Worm (Caenorhabditis elegans): ENCODE data around the gene idpa-3.

idpa-3 gene

DNA sequence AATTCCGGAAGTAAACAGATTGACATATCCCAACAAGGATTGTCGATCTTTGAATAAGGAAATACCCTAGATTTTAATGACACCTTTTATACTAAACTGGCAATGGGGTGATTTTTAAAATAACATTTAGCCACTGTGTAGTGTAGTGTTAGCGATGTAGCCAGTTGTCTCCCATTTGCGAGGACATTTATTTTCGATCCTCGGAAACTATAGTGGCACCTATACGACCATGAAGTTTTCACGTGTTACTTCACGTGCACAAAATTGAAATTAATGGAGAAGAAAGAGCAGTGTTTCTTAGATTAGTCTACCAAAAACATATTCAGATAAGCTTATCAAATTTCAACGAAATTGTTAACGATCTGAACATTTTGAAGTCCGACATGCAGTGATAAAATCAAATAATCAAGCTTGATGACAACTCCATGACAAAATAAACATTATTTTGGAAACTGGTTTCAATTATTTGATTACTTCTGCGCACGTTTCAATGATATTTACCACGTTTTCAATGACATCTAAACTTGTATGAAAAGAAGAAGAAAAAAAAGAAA, 2.9 kb upstream of the idpa-3 start, which contains the start of gene R07E3.4:
TSS of gene R07E3.4 (minus strand) at position 51 of the 554 bp plus-strand sequence.
- no peak for TF ChIP-seq unc-62 (GFP tag; optimal IDR thresholded peaks at IDR 0.05)

- TF ChIP-seq unc-62 (GFP tag; optimal IDR thresholded peaks at IDR 0.05): no peak
Measured at ce11 chrX:10336592-10336991, 354 bp downstream of the idpa-3 start.

ce11 chrX:10338100-10338499, 1.9 kb downstream of the idpa-3 start, which contains the start of gene cut-5:
Gene cut-5 (minus strand): TSS chrX:10338200.
- no peak for TF ChIP-seq unc-62 (GFP tag; optimal IDR thresholded peaks at IDR 0.05)

- no peak for TF ChIP-seq unc-62 (GFP tag; optimal IDR thresholded peaks at IDR 0.05)
Measured at ce11 chrX:10338761-10339160, 2.5 kb downstream of the idpa-3 start.

ce11 chrX:10340044-10340443, 3.8 kb downstream of the idpa-3 start:
- TF ChIP-seq unc-62 (GFP tag; optimal IDR thresholded peaks at IDR 0.05): no peak

DNA sequence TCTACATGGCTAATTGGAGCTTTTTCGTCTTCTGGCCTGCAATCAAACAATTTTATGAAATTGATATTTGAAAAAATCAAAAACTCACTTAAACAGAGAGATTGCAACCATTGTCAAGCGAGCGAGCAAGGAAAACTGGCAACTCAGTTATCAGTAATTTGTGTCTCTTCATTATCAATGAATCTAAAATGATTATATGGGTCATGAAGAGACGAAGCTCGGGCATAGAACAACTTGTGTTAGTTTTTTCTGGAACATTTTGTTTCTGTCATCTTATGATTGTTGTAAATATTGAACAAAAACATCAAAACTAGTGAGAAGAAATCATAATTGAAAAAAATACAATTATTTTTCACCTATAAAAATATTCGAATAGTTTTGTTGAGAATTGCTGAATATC, 4.7 kb downstream of the idpa-3 start, which contains the start of gene R07E3.1:
TSS of gene R07E3.1 (minus strand) at position 176 of the 400 bp plus-strand sequence.
- TF ChIP-seq unc-62 (GFP tag; optimal IDR thresholded peaks at IDR 0.05): no peak

DNA sequence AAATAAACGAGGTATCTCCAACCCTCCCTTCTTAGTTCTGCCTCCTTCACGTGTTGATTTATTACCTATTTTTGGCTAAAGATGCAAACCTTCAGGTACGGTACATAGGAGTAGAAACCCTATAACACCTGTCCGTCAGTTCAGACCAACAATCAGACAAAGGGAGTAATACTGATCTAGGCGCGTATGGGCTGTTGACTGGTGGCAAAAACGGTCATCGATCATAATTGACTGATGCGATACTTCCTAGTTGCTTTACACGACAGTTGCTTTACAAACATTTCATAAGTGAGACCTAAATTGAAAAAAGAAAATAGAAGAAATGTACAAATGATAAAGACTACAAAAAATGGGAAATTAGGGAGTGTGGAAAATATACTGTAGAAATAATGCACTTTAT, 13.9 kb downstream of the idpa-3 start:
- no peak for TF ChIP-seq unc-62 (GFP tag; optimal IDR thresholded peaks at IDR 0.05)

ce11 chrX:10353857-10354256, 17.6 kb downstream of the idpa-3 start:
- no peak for TF ChIP-seq unc-62 (GFP tag; optimal IDR thresholded peaks at IDR 0.05)

DNA sequence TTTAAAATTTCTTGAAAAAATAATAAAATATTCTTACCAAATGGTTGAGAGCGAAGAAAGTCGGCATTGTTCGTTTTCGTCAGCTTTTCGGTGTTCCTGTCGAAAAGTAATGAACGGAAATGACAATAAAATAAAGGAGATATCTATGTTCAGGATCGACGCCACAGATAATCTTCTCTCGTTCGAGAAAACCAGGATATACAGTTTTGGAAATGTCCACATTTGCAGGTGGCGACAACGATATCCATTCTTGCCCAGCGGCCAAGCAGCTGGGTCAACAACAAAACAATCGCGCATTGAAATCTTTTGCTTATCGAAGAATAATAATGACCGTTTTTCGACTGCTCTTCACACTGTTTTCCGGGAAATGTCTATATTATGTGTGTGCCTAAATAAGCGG, 19.4 kb downstream of the idpa-3 start, which contains the start of gene R07E3.7:
TSS of gene R07E3.7 (minus strand) at position 101 of the 400 bp plus-strand sequence.
- TF ChIP-seq unc-62 (GFP tag; optimal IDR thresholded peaks at IDR 0.05): no peak

DNA sequence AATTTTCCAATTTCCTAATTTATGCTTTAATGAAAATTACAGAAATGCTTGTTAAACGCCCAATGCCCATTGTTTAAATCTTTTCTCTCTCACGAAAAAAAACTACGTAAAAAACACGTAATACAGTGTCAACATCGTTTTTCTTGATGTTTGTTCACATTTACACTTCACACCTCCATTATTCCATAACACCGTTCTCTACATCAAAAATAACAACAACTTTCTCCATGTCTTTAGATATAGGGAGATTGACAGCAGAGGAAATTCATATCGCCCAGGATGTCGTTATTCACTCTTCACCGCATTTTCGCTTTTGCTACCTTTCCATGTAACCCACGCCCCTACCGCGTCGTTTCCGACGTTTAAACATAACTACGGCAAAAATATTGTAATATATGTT, 21.8 kb downstream of the idpa-3 start, which contains the start of gene efhc-1:
TSS of gene efhc-1 (plus strand) at position 301 of the 400 bp plus-strand sequence.
- no peak for TF ChIP-seq unc-62 (GFP tag; optimal IDR thresholded peaks at IDR 0.05)

- TF ChIP-seq unc-62 (GFP tag; optimal IDR thresholded peaks at IDR 0.05): no peak
Measured at ce11 chrX:10372556-10372955, 36.3 kb downstream of the idpa-3 start, which contains the start of gene Y49A10A.2. Gene Y49A10A.2 (minus strand): TSS chrX:10372664.

ce11 chrX:10373581-10373980, 37.3 kb downstream of the idpa-3 start:
- TF ChIP-seq unc-62 (GFP tag; optimal IDR thresholded peaks at IDR 0.05): no peak

DNA sequence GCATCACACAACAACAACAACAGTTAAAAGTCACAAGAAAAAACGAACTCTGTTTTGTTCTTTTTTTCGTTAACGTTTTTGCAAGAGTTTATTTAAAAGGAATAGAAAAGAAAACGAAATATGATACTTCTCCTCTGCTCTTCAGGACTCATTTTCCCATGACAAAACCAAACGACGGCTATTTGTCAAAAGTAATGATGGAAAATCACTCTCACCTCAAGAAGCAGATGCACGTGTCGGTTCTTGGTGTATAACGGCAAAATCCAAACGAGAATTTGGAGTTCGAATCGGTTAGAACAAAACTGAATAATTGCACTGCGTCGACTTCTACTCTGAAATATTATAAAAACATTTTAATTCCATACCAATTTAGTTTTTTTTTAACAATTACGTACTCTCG, 40.8 kb downstream of the idpa-3 start:
- TF ChIP-seq unc-62 (GFP tag; optimal IDR thresholded peaks at IDR 0.05): no peak

DNA sequence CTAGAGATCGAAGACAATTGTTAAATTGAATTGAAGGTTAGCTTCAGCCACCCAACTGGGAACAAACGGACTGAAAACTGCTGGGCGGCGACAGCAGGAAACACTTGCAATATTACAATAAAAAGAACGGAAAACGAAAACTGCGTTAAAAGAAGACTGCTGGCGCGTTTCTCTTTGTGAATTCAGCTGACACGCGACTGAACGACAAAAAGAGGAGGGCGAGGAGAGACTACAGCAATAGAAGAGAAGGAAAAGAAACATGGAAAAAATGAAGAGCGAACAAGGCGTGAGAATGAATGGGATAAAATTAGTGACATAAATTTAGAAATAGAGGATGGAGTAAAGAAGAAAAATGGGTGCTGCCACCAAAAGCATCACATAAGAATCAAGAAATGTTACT, 41.4 kb downstream of the idpa-3 start:
- no peak for TF ChIP-seq unc-62 (GFP tag; optimal IDR thresholded peaks at IDR 0.05)

DNA sequence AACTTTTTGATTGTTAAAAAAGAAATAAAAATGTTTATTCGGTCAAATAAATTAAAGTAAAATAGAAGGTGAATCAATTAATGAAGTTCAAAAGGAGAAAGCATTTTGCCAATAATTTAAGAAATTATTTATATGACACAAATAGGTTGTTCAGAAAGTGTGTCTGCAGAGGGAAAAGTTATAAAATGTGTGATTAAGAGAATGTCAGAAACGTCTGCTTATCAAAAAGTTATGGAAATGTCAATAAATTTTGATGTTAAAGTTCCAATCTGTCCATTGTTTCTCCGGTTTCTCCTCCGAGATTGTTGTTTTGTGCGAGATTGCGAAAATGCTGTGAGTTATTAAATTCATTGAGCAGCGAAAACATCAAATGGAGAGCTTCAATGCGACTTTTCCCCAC, 43.4 kb downstream of the idpa-3 start, which contains the start of gene rme-4:
TSS of gene rme-4 (minus strand) at position 168 of the 400 bp plus-strand sequence.
- no peak for TF ChIP-seq unc-62 (GFP tag; optimal IDR thresholded peaks at IDR 0.05)

DNA sequence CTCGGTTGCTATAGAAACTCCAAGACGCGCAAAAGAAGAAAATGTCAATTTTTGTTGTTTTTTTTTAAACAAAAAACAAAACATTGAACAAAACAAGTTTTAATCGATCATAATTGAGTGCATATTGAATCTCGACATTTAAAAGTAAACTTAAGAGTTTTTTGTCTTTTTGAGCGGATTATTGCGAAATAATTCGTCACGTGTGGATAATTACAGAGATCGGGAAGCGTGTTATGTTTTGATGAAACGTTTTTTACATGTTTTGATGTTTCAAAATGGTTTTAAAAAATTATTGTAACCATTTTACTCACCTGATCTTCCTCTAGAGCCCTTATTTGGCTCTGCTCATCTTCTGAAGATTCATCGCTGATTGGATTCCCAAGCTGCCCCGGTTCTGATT, 49.8 kb downstream of the idpa-3 start:
- TF ChIP-seq unc-62 (GFP tag; optimal IDR thresholded peaks at IDR 0.05): no peak

ce11 chrX:10386408-10386807, 50.2 kb downstream of the idpa-3 start, which contains the start of gene dyf-6:
Gene dyf-6 (minus strand): TSS chrX:10386508.
- TF ChIP-seq unc-62 (GFP tag; optimal IDR thresholded peaks at IDR 0.05): no peak

Data from whole organism, dauer.